Worm (Caenorhabditis elegans): ENCODE data around the gene C37C3.18.

ce11 chrV:7820270-7820669 is 34.5 kb upstream of the C37C3.18 start, which contains the start of gene lbp-4:
- TF ChIP-seq M03D4.4 (tag; optimal IDR thresholded peaks at IDR 0.05) (no peak), pha-4 (tag; optimal IDR thresholded peaks at IDR 0.05) (no peak), ceh-43 (GFP tag; optimal IDR thresholded peaks at IDR 0.05) (peak; percentile 61), drap-1 (GFP tag; optimal IDR thresholded peaks at IDR 0.05) (no peak), mep-1 (tag; optimal IDR thresholded peaks at IDR 0.05) (peak; percentile 32), unc-39 (tag; optimal IDR thresholded peaks at IDR 0.05) (no peak), unc-120 (tag; optimal IDR thresholded peaks at IDR 0.05; ENCODE audit: poor library complexity, severe bottlenecking) (no peak), ztf-11 (tag; optimal IDR thresholded peaks at IDR 0.05) (no peak), hlh-1 (tag; optimal IDR thresholded peaks at IDR 0.05) (no peak), snpc-4 (tag; optimal IDR thresholded peaks at IDR 0.05) (no peak), nhr-76 (tag; optimal IDR thresholded peaks at IDR 0.05) (no peak)

Data from whole organism, mixed stage, embryonic.